Worm (Caenorhabditis elegans) whole organism, L2 larva: ENCODE results near the gene prmt-4.

ENCODE experiments used
- Y55F3AM.14 ChIP-seq: fragments of 200-800 bp; sonication (Bioruptor generic); optimal IDR thresholded peaks from 2 replicates; lab custom pipeline; 2018; ENCODE audit warnings: mild to moderate bottlenecking, missing genetic modification characterization, missing compliant biosample characterization
- aly-2 ChIP-seq: fragments of 150-350 bp; optimal IDR thresholded peaks from 2 replicates; lab custom pipeline; 2014; ENCODE audit warnings: missing biosample characterization, missing genetic modification characterization
- ama-1 ChIP-seq: fragments of 150-350 bp; optimal IDR thresholded peaks from 2 replicates; lab custom pipeline; 2018; ENCODE audit warnings: inconsistent platforms
- blmp-1 ChIP-seq: sonication (generic microtip); optimal IDR thresholded peaks from 2 replicates; lab custom pipeline; 2017; ENCODE audit warnings: missing genetic modification characterization, mild to moderate bottlenecking, missing compliant biosample characterization, antibody characterized with exemption, moderate library complexity; ENCODE audit not compliant: insufficient read depth
- ceh-16 ChIP-seq: fragments of 150-350 bp; optimal IDR thresholded peaks from 2 replicates; lab custom pipeline; 2014; ENCODE audit warnings: missing biosample characterization, missing genetic modification characterization
- elt-1 ChIP-seq: fragments of 150-350 bp; optimal IDR thresholded peaks from 2 replicates; lab custom pipeline; 2014; ENCODE audit warnings: missing biosample characterization, missing genetic modification characterization
- elt-3 ChIP-seq: sonication (generic microtip); optimal IDR thresholded peaks from 2 replicates; lab custom pipeline; 2017; ENCODE audit warnings: missing biosample characterization, missing genetic modification characterization
- mab-5 ChIP-seq: fragments of 150-350 bp; optimal IDR thresholded peaks from 2 replicates; lab custom pipeline; 2014; ENCODE audit warnings: missing biosample characterization, missing genetic modification characterization
- nhr-12 ChIP-seq: fragments of 150-350 bp; optimal IDR thresholded peaks from 2 replicates; lab custom pipeline; 2014; ENCODE audit warnings: missing biosample characterization, missing genetic modification characterization
- nhr-23 ChIP-seq: fragments of 150-350 bp; optimal IDR thresholded peaks from 2 replicates; lab custom pipeline; 2014; ENCODE audit warnings: missing biosample characterization, missing genetic modification reagents, missing genetic modification characterization
- nhr-25 ChIP-seq: fragments of 150-350 bp; sonication (generic microtip); optimal IDR thresholded peaks from 3 replicates; lab custom pipeline; 2014; ENCODE audit warnings: missing biosample characterization, missing genetic modification characterization
- unc-62 ChIP-seq: fragments of 150-350 bp; optimal IDR thresholded peaks from 2 replicates; lab custom pipeline; 2014; ENCODE audit warnings: missing biosample characterization, missing genetic modification reagents, missing genetic modification characterization
- ztf-11 ChIP-seq: sonication (generic microtip); optimal IDR thresholded peaks from 2 replicates; lab custom pipeline; 2017; ENCODE audit warnings: missing biosample characterization, missing genetic modification characterization

- TF ChIP-seq elt-3 (tag; lab: Kevin White, UChicago) (no peak), nhr-25 (tag; lab: Kevin White, UChicago) (no peak), blmp-1 (tag; lab: Kevin White, UChicago) (no peak), unc-62 (GFP tag; lab: Kevin White, UChicago) (no peak), nhr-23 (tag; lab: Kevin White, UChicago) (no peak), ama-1 (no peak), Y55F3AM.14 (no peak), ztf-11 (no peak), elt-1 (tag; lab: Kevin White, UChicago) (no peak), ceh-16 (no peak), aly-2 (tag; lab: Kevin White, UChicago) (no peak), nhr-12 (tag; lab: Kevin White, UChicago) (no peak), mab-5 (tag; lab: Kevin White, UChicago) (no peak)
Measured at ce11 chrIV:592382-592781, 11.1 kb downstream of the prmt-4 start, which contains the start of gene C18H7.6.
